Fruit fly (Drosophila melanogaster): ENCODE data around the gene Hmu.

Gene Hmu

dm6 chr3R:27246264-27246663 is 42.3 kb upstream of the Hmu start (continued):
- 0 out of 2 replicates have a peak, but pooled peaks have one; percentile 39 for TF ChIP-seq ranshi (GFP tag; IDR thresholded peaks at IDR 0.05)
- TF ChIP-seq CG9932 (GFP tag; IDR thresholded peaks at IDR 0.05): peak; percentile 36; the same call in 1 of the 2 replicates
- no peak for TF ChIP-seq br (optimal IDR thresholded peaks at IDR 0.05)
- peak; percentile 45 for TF ChIP-seq CG3847 (GFP tag; IDR thresholded peaks at IDR 0.05)
- peak; percentile 52 for TF ChIP-seq CG13775 (GFP tag; optimal IDR thresholded peaks at IDR 0.05)
- TF ChIP-seq cad (GFP tag; optimal IDR thresholded peaks at IDR 0.05): no peak
- peak; percentile 82 for TF ChIP-seq sens (GFP tag)
- TF ChIP-seq TFAM (GFP tag; optimal IDR thresholded peaks at IDR 0.05): peak; percentile 12
- peak; percentile 89 for TF ChIP-seq phol (tag; optimal IDR thresholded peaks at IDR 0.05)
- peak; percentile 92 for TF ChIP-seq gsb-n (tag; optimal IDR thresholded peaks at IDR 0.05)
- peak in 1 of 3 experiments; percentile 44 for TF ChIP-seq Stat92E (GFP tag; optimal IDR thresholded peaks at IDR 0.05)
- no peak for TF ChIP-seq Antp (GFP tag; optimal IDR thresholded peaks at IDR 0.05)
- no peak for TF ChIP-seq Atf-2 (GFP tag; optimal IDR thresholded peaks at IDR 0.05)
- peak; percentile 71 for TF ChIP-seq caup (GFP tag; optimal IDR thresholded peaks at IDR 0.05; ENCODE audit: severe bottlenecking)
- TF ChIP-seq HmgD (GFP tag; optimal IDR thresholded peaks at IDR 0.05): no peak
- TF ChIP-seq twi (tag; optimal IDR thresholded peaks at IDR 0.05): peak; percentile 78
- peak; percentile 79 for TF ChIP-seq lab (GFP tag; optimal IDR thresholded peaks at IDR 0.05)
- TF ChIP-seq mam (GFP tag; optimal IDR thresholded peaks at IDR 0.05): no peak
- TF ChIP-seq Vsx1 (GFP tag; optimal IDR thresholded peaks at IDR 0.05): peak; percentile 29
- TF ChIP-seq CG2120 (GFP tag; optimal IDR thresholded peaks at IDR 0.05): peak; percentile 31
- TF ChIP-seq CG11398 (GFP tag; optimal IDR thresholded peaks at IDR 0.05): no peak
- peak in 1 of 2 experiments; percentile 32 for TF ChIP-seq Pdp1 (GFP tag; optimal IDR thresholded peaks at IDR 0.05)
- TF ChIP-seq Rfx (GFP tag; IDR thresholded peaks at IDR 0.05): peak; percentile 49; the same call in 1 of the 2 replicates
- peak; percentile 46 for TF ChIP-seq CG12155 (GFP tag; optimal IDR thresholded peaks at IDR 0.05)
- TF ChIP-seq amos (GFP tag; IDR thresholded peaks at IDR 0.05; ENCODE audit: partially characterized antibody): no peak
- peak; percentile 49; the same call in 2 of the 3 replicates for TF ChIP-seq CG7357 (GFP tag; IDR thresholded peaks at IDR 0.05)
- TF ChIP-seq run (tag; optimal IDR thresholded peaks at IDR 0.05): peak; percentile 89
- no peak for TF ChIP-seq btn (GFP tag; optimal IDR thresholded peaks at IDR 0.05)
- peak; percentile 94 for TF ChIP-seq CG8924 (tag; optimal IDR thresholded peaks at IDR 0.05)
- peak; percentile 74 for TF ChIP-seq Asciz (GFP tag; optimal IDR thresholded peaks at IDR 0.05)
- TF ChIP-seq dmrt99B (tag; optimal IDR thresholded peaks at IDR 0.05): peak; percentile 92

dm6 chr3R:27247892-27248291 is 40.7 kb upstream of the Hmu start, which contains the start of gene CG5984:
CG5984 (minus strand) TSS chr3R:27247992.
- TF ChIP-seq Nf-YC (tag; optimal IDR thresholded peaks at IDR 0.05): peak; percentile 37
- TF ChIP-seq corto (GFP tag; optimal IDR thresholded peaks at IDR 0.05): no peak
- no peak for TF ChIP-seq CG30020 (tag; optimal IDR thresholded peaks at IDR 0.05)
- TF ChIP-seq Deaf1 (tag; optimal IDR thresholded peaks at IDR 0.05): peak; percentile 32
- no peak for TF ChIP-seq CG16779 (GFP tag; IDR thresholded peaks at IDR 0.05)
- TF ChIP-seq CG11504 (tag; optimal IDR thresholded peaks at IDR 0.05): no peak
- no peak for TF ChIP-seq fd102C (GFP tag; optimal IDR thresholded peaks at IDR 0.05)
- no peak for TF ChIP-seq scrt (GFP tag; optimal IDR thresholded peaks at IDR 0.05)
- peak; percentile 88 for TF ChIP-seq sd (tag; optimal IDR thresholded peaks at IDR 0.05)

Measured in whole organism, embryonic.